Fruit fly (Drosophila melanogaster): ENCODE measurements around the gene CG42588.

CG42588 gene

dm6 chr3L:12806290-12806743 is 7.7 kb upstream of the CG42588 start (continued):
- TF ChIP-seq CG15479 (GFP tag; optimal IDR thresholded peaks at IDR 0.05) (no peak), CG8478 (optimal IDR thresholded peaks at IDR 0.05) (no peak), pan (optimal IDR thresholded peaks at IDR 0.05) (no peak), pan (GFP tag; optimal IDR thresholded peaks at IDR 0.05 in 1 of 2, IDR thresholded peaks at IDR 0.05 in 1 of 2) (peak in 1 of 2 experiments; percentile 45), luna (GFP tag; optimal IDR thresholded peaks at IDR 0.05) (no peak), run (tag; optimal IDR thresholded peaks at IDR 0.05) (peak; percentile 9), Med (GFP tag) (peak; percentile 75), CG11723 (GFP tag; optimal IDR thresholded peaks at IDR 0.05) (peak; percentile 21), ems (GFP tag; optimal IDR thresholded peaks at IDR 0.05) (peak; percentile 27), seq (GFP tag; IDR thresholded peaks at IDR 0.05) (no peak), D19A (tag; optimal IDR thresholded peaks at IDR 0.05) (peak; percentile 76), Nf-YB (GFP tag; optimal IDR thresholded peaks at IDR 0.05) (peak; percentile 20), lilli (GFP tag; optimal IDR thresholded peaks at IDR 0.05) (peak; percentile 33), CG31365 (tag; optimal IDR thresholded peaks at IDR 0.05) (no peak), so (GFP tag; IDR thresholded peaks at IDR 0.05) (0 out of 3 replicates have a peak, but pooled peaks have one; percentile 20), CG9817 (tag; optimal IDR thresholded peaks at IDR 0.05) (peak; percentile 6), CG1529 (GFP tag; optimal IDR thresholded peaks at IDR 0.05) (peak; percentile 20), tll (GFP tag; optimal IDR thresholded peaks at IDR 0.05) (no peak), Optix (GFP tag; IDR thresholded peaks at IDR 0.05) (no peak), CG12071 (GFP tag; optimal IDR thresholded peaks at IDR 0.05) (no peak), bigmax (GFP tag; optimal IDR thresholded peaks at IDR 0.05) (no peak), Taf1 (GFP tag; IDR thresholded peaks at IDR 0.05) (no peak), Fer3 (tag; optimal IDR thresholded peaks at IDR 0.05) (peak; percentile 35), croc (GFP tag; conservative IDR thresholded peaks at IDR 0.05) (no peak), cwo (GFP tag; optimal IDR thresholded peaks at IDR 0.05) (peak; percentile 36), CG17359 (tag; optimal IDR thresholded peaks at IDR 0.05) (peak; percentile 67), CG12219 (GFP tag; optimal IDR thresholded peaks at IDR 0.05) (peak; percentile 57), crol (GFP tag; IDR thresholded peaks at IDR 0.05) (peak; percentile 77; the same call in 1 of the 2 replicates), NfI (GFP tag; optimal IDR thresholded peaks at IDR 0.05) (peak; percentile 61), CG18619 (GFP tag; optimal IDR thresholded peaks at IDR 0.05) (peak; percentile 38), Oaz (GFP tag; IDR thresholded peaks at IDR 0.05) (no peak), ATbp (GFP tag; optimal IDR thresholded peaks at IDR 0.05) (peak; percentile 66), Neu2 (GFP tag; optimal IDR thresholded peaks at IDR 0.05; ENCODE audit: borderline replicate concordance) (no peak), CG2120 (GFP tag; optimal IDR thresholded peaks at IDR 0.05) (peak; percentile 40), CG32532 (GFP tag; IDR thresholded peaks at IDR 0.05) (peak; percentile 66), CG30403 (GFP tag; optimal IDR thresholded peaks at IDR 0.05) (peak; percentile 40), chm (GFP tag; IDR thresholded peaks at IDR 0.05) (peak; percentile 79; the same call in 1 of the 2 replicates), Sox100B (GFP tag; optimal IDR thresholded peaks at IDR 0.05) (no peak), CG6175 (GFP tag; IDR thresholded peaks at IDR 0.05) (no peak), fd96Cb (tag; optimal IDR thresholded peaks at IDR 0.05) (peak; percentile 49), CG2202 (tag; optimal IDR thresholded peaks at IDR 0.05) (peak; percentile 4), otp (GFP tag; IDR thresholded peaks at IDR 0.05) (peak; percentile 43; the same call in 1 of the 3 replicates), CG12769 (tag; optimal IDR thresholded peaks at IDR 0.05) (no peak), GATAe (GFP tag; conservative IDR thresholded peaks at IDR 0.05) (no peak), CG2875 (GFP tag; optimal IDR thresholded peaks at IDR 0.05) (no peak), CG7745 (tag; optimal IDR thresholded peaks at IDR 0.05) (no peak), CG18764 (GFP tag; optimal IDR thresholded peaks at IDR 0.05) (peak; percentile 13), stc (GFP tag; IDR thresholded peaks at IDR 0.05) (peak; percentile 61; the same call in 1 of the 2 replicates), dysf (GFP tag; IDR thresholded peaks at IDR 0.05) (peak; percentile 44; the same call in 1 of the 3 replicates), CG17385 (GFP tag; optimal IDR thresholded peaks at IDR 0.05) (peak; percentile 65), CG12659 (GFP tag; optimal IDR thresholded peaks at IDR 0.05) (peak; percentile 21)
